Fruit fly (Drosophila melanogaster) whole organism, adult: ENCODE results near the gene CG33060.

Experiments
- CG11617 ChIP-seq: fragments of 200-800 bp; sonication (Bioruptor generic); optimal IDR thresholded peaks from 2 replicates; lab custom pipeline; 2017; ENCODE audit warnings: mild to moderate bottlenecking, missing biosample characterization, missing genetic modification reagents, missing genetic modification characterization
- CG12768 ChIP-seq: fragments of 200-800 bp; sonication (Bioruptor generic); optimal IDR thresholded peaks from 2 replicates; lab custom pipeline; 2017; ENCODE audit warnings: missing biosample characterization, missing genetic modification characterization, mild to moderate bottlenecking, moderate library complexity, missing genetic modification reagents
- CG14711 ChIP-seq: fragments of 200-800 bp; sonication (Bioruptor generic); optimal IDR thresholded peaks from 2 replicates; lab custom pipeline; 2018; ENCODE audit warnings: missing biosample characterization, mild to moderate bottlenecking, missing genetic modification characterization, moderate library complexity
- CG1620 ChIP-seq: fragments of 200-800 bp; sonication (Bioruptor generic); optimal IDR thresholded peaks from 2 replicates; lab custom pipeline; 2016; ENCODE audit warnings: missing biosample characterization, missing genetic modification characterization
- CG33017 ChIP-seq: fragments of 200-800 bp; sonication (Bioruptor generic); optimal IDR thresholded peaks from 2 replicates; lab custom pipeline; 2018; ENCODE audit warnings: missing biosample characterization, mild to moderate bottlenecking, missing genetic modification characterization, moderate library complexity
- CG5204 ChIP-seq: fragments of 200-800 bp; sonication (Bioruptor generic); optimal IDR thresholded peaks from 2 replicates; lab custom pipeline; 2016; ENCODE audit warnings: missing biosample characterization, missing genetic modification characterization
- CG7045 ChIP-seq: fragments of 200-800 bp; sonication (Bioruptor generic); optimal IDR thresholded peaks from 2 replicates; lab custom pipeline; 2017; ENCODE audit warnings: missing biosample characterization, mild to moderate bottlenecking, missing genetic modification characterization
- CG7101 ChIP-seq: fragments of 200-800 bp; sonication (Bioruptor generic); optimal IDR thresholded peaks from 2 replicates; lab custom pipeline; 2018; ENCODE audit warnings: missing biosample characterization, mild to moderate bottlenecking, missing genetic modification characterization, moderate library complexity
- Clk ChIP-seq: fragments of 200-800 bp; sonication (Bioruptor generic); optimal IDR thresholded peaks from 2 replicates; lab custom pipeline; 2017; ENCODE audit warnings: missing biosample characterization, missing genetic modification characterization
- Crg-1 ChIP-seq: fragments of 200-800 bp; sonication (Bioruptor generic); optimal IDR thresholded peaks from 2 replicates; lab custom pipeline; 2016; ENCODE audit warnings: missing biosample characterization, missing genetic modification characterization
- Hr96 ChIP-seq: fragments of 200-800 bp; sonication (Bioruptor generic); optimal IDR thresholded peaks from 2 replicates; lab custom pipeline; 2016; ENCODE audit warnings: missing biosample characterization, missing genetic modification characterization
- Mnt ChIP-seq: fragments of 200-800 bp; sonication (Bioruptor generic); optimal IDR thresholded peaks from 2 replicates; lab custom pipeline; 2016; ENCODE audit warnings: missing biosample characterization, mild to moderate bottlenecking, missing genetic modification characterization
- bab1 ChIP-seq: fragments of 200-800 bp; sonication (Bioruptor generic); optimal IDR thresholded peaks from 3 replicates; lab custom pipeline; 2019; ENCODE audit warnings: missing biosample characterization, mild to moderate bottlenecking, missing genetic modification characterization, moderate library complexity
- cic ChIP-seq: fragments of 200-800 bp; sonication (Bioruptor generic); optimal IDR thresholded peaks from 2 replicates; lab custom pipeline; 2017; ENCODE audit warnings: missing biosample characterization, mild to moderate bottlenecking, missing genetic modification characterization, moderate library complexity
- cnc ChIP-seq, 2 experiments: fragments of >200 bp; optimal IDR thresholded peaks; 2 replicates each; lab custom pipeline; 2017
- kay ChIP-seq: fragments of 200-800 bp; sonication (Bioruptor generic); peaks from one replicate; lab custom pipeline; 2016; ENCODE audit warnings: missing biosample characterization, missing genetic modification characterization, borderline replicate concordance
- ovo ChIP-seq: fragments of 200-800 bp; sonication (Bioruptor generic); optimal IDR thresholded peaks from 2 replicates; lab custom pipeline; 2016; ENCODE audit warnings: missing biosample characterization, missing genetic modification characterization
- pad ChIP-seq: fragments of 200-800 bp; sonication (Bioruptor generic); optimal IDR thresholded peaks from 3 replicates; lab custom pipeline; 2017; ENCODE audit warnings: missing biosample characterization, missing genetic modification characterization, mild to moderate bottlenecking, moderate library complexity, missing genetic modification reagents
- tj ChIP-seq: fragments of 200-800 bp; sonication (Bioruptor generic); optimal IDR thresholded peaks from 3 replicates; lab custom pipeline; 2017; ENCODE audit warnings: missing biosample characterization, mild to moderate bottlenecking, missing genetic modification characterization, moderate library complexity
- toe ChIP-seq: fragments of 200-800 bp; sonication (Bioruptor generic); optimal IDR thresholded peaks from 2 replicates; lab custom pipeline; 2016; ENCODE audit warnings: missing biosample characterization, missing genetic modification characterization

Gene CG33060

DNA sequence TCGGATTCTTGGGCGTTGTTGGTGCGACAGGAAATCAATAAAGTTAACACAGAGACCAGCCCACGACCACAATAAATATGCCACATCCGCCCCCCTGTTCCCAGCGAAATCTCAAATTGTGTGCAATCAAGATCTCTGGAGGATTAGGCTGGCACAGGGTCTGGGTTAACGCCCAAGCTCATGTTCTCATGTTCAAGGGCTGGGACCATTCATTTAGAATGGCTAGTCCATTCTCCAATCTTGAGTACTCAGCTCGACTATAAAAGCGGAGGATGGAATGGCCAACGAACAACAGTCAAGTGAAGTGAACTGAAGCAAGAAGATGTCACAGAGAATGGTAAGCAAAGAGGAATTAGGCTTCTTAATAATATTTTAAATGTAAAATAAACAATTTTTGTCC lies 2.2 kb downstream of the CG33060 start, which contains the start of gene CG13056:
Gene CG13056 (plus strand): TSS at position 301 of the 400 bp plus-strand sequence.
- TF ChIP-seq CG11617, result no peak
- TF ChIP-seq Crg-1, result no peak
- TF ChIP-seq ovo (GFP tag; lab: Kevin White, UChicago), result no peak
- no peak for TF ChIP-seq tj (GFP tag; lab: Kevin White, UChicago)
- TF ChIP-seq cnc (optimal IDR thresholded peaks at IDR 0.05; lab: Kevin White, UChicago), result no peak
- TF ChIP-seq CG1620 (GFP tag; lab: Kevin White, UChicago), result no peak
- no peak for TF ChIP-seq CG14711
- no peak for TF ChIP-seq pad
- no peak for TF ChIP-seq cic
- TF ChIP-seq Mnt (GFP tag; lab: Kevin White, UChicago), result no peak
- TF ChIP-seq CG12768 (GFP tag; lab: Kevin White, UChicago), result no peak
- TF ChIP-seq CG5204, result no peak
- TF ChIP-seq CG33017, result no peak
- no peak for TF ChIP-seq toe (GFP tag; lab: Kevin White, UChicago)
- no peak for TF ChIP-seq Hr96 (GFP tag; lab: Kevin White, UChicago)
- no peak for TF ChIP-seq bab1 (GFP tag; lab: Kevin White, UChicago)
- TF ChIP-seq CG7101 (tag; lab: Kevin White, UChicago), result no peak

- TF ChIP-seq CG33017 (no peak), cic (no peak), CG7045 (GFP tag; lab: Kevin White, UChicago) (no peak), CG1620 (GFP tag; lab: Kevin White, UChicago) (no peak), pad (no peak), Mnt (GFP tag; lab: Kevin White, UChicago) (no peak), tj (GFP tag; lab: Kevin White, UChicago) (no peak), CG5204 (no peak), kay (no peak), ovo (GFP tag; lab: Kevin White, UChicago) (no peak), CG7101 (tag; lab: Kevin White, UChicago) (no peak), Crg-1 (no peak), Clk (GFP tag; lab: Kevin White, UChicago) (no peak)
These were observed 4.0 kb downstream of the CG33060 start for dm6 chr3L:16334876-16335275.

dm6 chr3L:16337739-16338138 lies 6.9 kb downstream of the CG33060 start:
- TF ChIP-seq CG7045 (GFP tag; lab: Kevin White, UChicago) (no peak), CG1620 (GFP tag; lab: Kevin White, UChicago) (no peak), tj (GFP tag; lab: Kevin White, UChicago) (no peak), cic (no peak), kay (no peak), toe (GFP tag; lab: Kevin White, UChicago) (no peak), CG5204 (no peak), bab1 (GFP tag; lab: Kevin White, UChicago) (no peak), CG11617 (no peak), Crg-1 (no peak), ovo (GFP tag; lab: Kevin White, UChicago) (no peak), CG14711 (no peak), Hr96 (GFP tag; lab: Kevin White, UChicago) (no peak), cnc (optimal IDR thresholded peaks at IDR 0.05; lab: Kevin White, UChicago) (no peak)

dm6 chr3L:16338703-16339102 lies 7.9 kb downstream of the CG33060 start, which contains the start of gene CG4998:
TSS of gene CG4998 (plus strand) at chr3L:16339003.
- TF ChIP-seq CG1620 (GFP tag; lab: Kevin White, UChicago), result no peak
- TF ChIP-seq cic, result no peak
- no peak for TF ChIP-seq CG7045 (GFP tag; lab: Kevin White, UChicago)
- no peak for TF ChIP-seq Hr96 (GFP tag; lab: Kevin White, UChicago)
- TF ChIP-seq Crg-1, result no peak

DNA sequence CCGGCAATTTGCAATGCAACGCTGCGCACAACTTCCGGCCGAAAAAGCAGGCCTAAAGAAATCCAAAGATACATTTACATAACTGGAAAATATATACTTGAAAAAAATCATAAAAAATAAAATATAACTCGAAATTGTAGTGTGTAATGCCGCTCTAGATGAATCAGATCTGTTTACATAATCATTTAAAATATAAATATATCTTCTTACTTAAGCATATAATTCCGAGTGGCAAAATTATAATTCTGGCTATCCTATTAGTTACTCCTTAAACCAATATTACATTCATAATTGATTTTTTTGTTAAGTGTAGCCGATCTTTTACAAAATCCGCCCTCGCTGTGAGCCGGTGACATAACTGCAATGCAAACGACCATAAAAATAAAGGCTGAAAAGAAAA lies 8.6 kb downstream of the CG33060 start:
- TF ChIP-seq bab1 (GFP tag; lab: Kevin White, UChicago) (no peak), ovo (GFP tag; lab: Kevin White, UChicago) (no peak), Hr96 (GFP tag; lab: Kevin White, UChicago) (no peak), CG7045 (GFP tag; lab: Kevin White, UChicago) (no peak)

- no peak for TF ChIP-seq CG5204
These were observed 9.0 kb downstream of the CG33060 start for dm6 chr3L:16339873-16340272.

DNA sequence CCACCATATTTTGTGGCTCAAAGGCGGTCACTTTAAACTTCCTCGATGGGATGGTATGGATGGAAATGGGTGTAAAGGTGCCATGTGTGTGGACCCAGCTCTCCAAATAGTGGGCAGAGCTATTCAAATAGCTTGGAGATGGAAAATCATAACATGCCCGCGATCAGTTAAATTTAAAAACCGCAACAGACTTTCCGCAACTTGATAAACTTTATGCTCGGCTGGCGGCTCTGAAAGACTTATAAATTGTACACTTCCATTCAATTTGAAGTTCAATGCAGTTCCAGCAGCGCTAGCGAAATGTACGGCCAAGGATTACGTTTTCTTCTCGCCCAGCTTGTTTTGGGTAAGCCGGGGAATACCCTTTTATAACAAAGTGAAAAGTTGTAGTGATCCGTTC lies 15.2 kb downstream of the CG33060 start, which contains the start of gene CG33257:
Gene CG33257 (plus strand): TSS at position 301 of the 400 bp plus-strand sequence.
- TF ChIP-seq cnc (optimal IDR thresholded peaks at IDR 0.05; lab: Kevin White, UChicago), result no peak
- TF ChIP-seq Mnt (GFP tag; lab: Kevin White, UChicago), result no peak
- TF ChIP-seq Clk (GFP tag; lab: Kevin White, UChicago), result no peak
- no peak for TF ChIP-seq tj (GFP tag; lab: Kevin White, UChicago)
- TF ChIP-seq toe (GFP tag; lab: Kevin White, UChicago), result no peak
- TF ChIP-seq CG7101 (tag; lab: Kevin White, UChicago), result no peak
- TF ChIP-seq CG11617, result no peak
- no peak for TF ChIP-seq CG1620 (GFP tag; lab: Kevin White, UChicago)
- TF ChIP-seq CG33017, result no peak
- TF ChIP-seq CG14711, result no peak
- TF ChIP-seq ovo (GFP tag; lab: Kevin White, UChicago), result no peak
- TF ChIP-seq Crg-1, result no peak
- no peak for TF ChIP-seq Hr96 (GFP tag; lab: Kevin White, UChicago)
- TF ChIP-seq CG12768 (GFP tag; lab: Kevin White, UChicago), result no peak
- no peak for TF ChIP-seq bab1 (GFP tag; lab: Kevin White, UChicago)
- TF ChIP-seq cic, result no peak
- TF ChIP-seq CG5204, result no peak
- TF ChIP-seq kay, result no peak
